Worm (Caenorhabditis elegans) whole organism, midembryonic: ENCODE results near the gene ascc-1.

Experiments
- T22C8.4 ChIP-seq: fragments of 200-800 bp; sonication (Bioruptor generic); IDR thresholded peaks from 2 replicates; pipeline ENCODE4 v1.3.6; 2022; ENCODE audit warnings: missing genetic modification characterization, missing compliant biosample characterization
- cog-1 ChIP-seq: sonication (generic microtip); optimal IDR thresholded peaks from 2 replicates; lab custom pipeline; 2016; ENCODE audit warnings: missing genetic modification characterization, missing compliant biosample characterization
- flt-1 ChIP-seq: fragments of 200-800 bp; sonication (Bioruptor generic); IDR thresholded peaks from 2 replicates; pipeline ENCODE4 v1.3.6; 2022; ENCODE audit warnings: missing genetic modification characterization, missing compliant biosample characterization
- klf-2 ChIP-seq: fragments of 200-800 bp; sonication (Bioruptor generic); conservative IDR thresholded peaks from 2 replicates; pipeline ENCODE4 v1.3.6; 2022; ENCODE audit warnings: missing genetic modification reagents, missing genetic modification characterization, missing compliant biosample characterization
- med-1 ChIP-seq: sonication (generic microtip); optimal IDR thresholded peaks from 2 replicates; lab custom pipeline; 2017; ENCODE audit warnings: missing genetic modification characterization, mild to moderate bottlenecking, missing compliant biosample characterization, antibody characterized with exemption, missing genetic modification reagents; ENCODE audit not compliant: insufficient read depth
- ref-1 ChIP-seq: fragments of 200-800 bp; sonication (Bioruptor generic); conservative IDR thresholded peaks from 2 replicates; pipeline ENCODE4 v1.3.6; 2022; ENCODE audit warnings: missing genetic modification reagents, missing genetic modification characterization, missing compliant biosample characterization
- ztf-29 ChIP-seq: fragments of 200-800 bp; sonication (Bioruptor generic); IDR thresholded peaks from 2 replicates; pipeline ENCODE4 v1.3.6; 2022; ENCODE audit warnings: missing genetic modification reagents, missing genetic modification characterization, missing compliant biosample characterization

DNA sequence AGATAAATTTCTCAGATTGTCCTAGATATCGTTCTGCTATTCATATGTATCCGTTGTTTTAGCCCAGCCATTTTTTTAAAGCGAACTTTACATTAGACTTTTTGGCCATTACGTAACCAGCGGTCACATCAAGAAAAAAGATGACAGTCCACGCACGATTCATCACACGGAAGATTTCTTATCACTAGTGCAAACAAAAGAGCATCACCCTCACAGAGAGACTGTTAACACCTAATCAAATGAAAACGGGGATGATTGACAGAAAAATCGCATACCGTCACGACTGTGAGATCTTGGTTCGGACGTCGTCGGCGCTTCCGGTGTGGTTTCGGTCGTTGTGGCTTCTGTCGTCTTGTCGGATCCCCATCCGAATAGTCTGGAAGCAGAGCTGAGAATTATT, 19.2 kb downstream of the ascc-1 start:
- TF ChIP-seq cog-1 (tag; lab: Kevin White, UChicago): no peak
- TF ChIP-seq klf-2 (GFP tag; lab: Robert Waterston, UW): no peak
- no peak for TF ChIP-seq T22C8.4 (GFP tag; lab: Robert Waterston, UW)
- no peak for TF ChIP-seq med-1 (GFP tag; lab: Kevin White, UChicago)
- TF ChIP-seq ref-1 (GFP tag; lab: Robert Waterston, UW): no peak
- no peak for TF ChIP-seq flt-1 (GFP tag; lab: Robert Waterston, UW)
- TF ChIP-seq ztf-29 (GFP tag; lab: Robert Waterston, UW): no peak
